Worm (Caenorhabditis elegans): ENCODE measurements around the gene srh-246.

srh-246 gene

ce11 chrV:671342-671741 is 13.8 kb upstream of the srh-246 start, which contains the start of gene sru-24:
TSS of gene sru-24 (minus strand) at chrV:671442.
- TF ChIP-seq unc-62 (GFP tag; optimal IDR thresholded peaks at IDR 0.05) (no peak), ceh-63 (GFP tag; optimal IDR thresholded peaks at IDR 0.05) (no peak), nhr-19 (GFP tag; conservative IDR thresholded peaks at IDR 0.05) (no peak), skn-1 (tag; optimal IDR thresholded peaks at IDR 0.05) (no peak), F16B12.6 (tag; optimal IDR thresholded peaks at IDR 0.05) (no peak), nhr-85 (tag) (peak; percentile 6), tlp-1 (tag; optimal IDR thresholded peaks at IDR 0.05) (no peak), C34B4.2 (tag; optimal IDR thresholded peaks at IDR 0.05) (no peak)

ce11 chrV:667459-667858 is 9.9 kb upstream of the srh-246 start, which contains the start of gene nhr-180:
TSS of gene nhr-180 (minus strand) at chrV:667510.
- TF ChIP-seq skn-1 (tag; optimal IDR thresholded peaks at IDR 0.05) (peak; percentile 0), jun-1 (tag; optimal IDR thresholded peaks at IDR 0.05) (no peak), nhr-19 (GFP tag; conservative IDR thresholded peaks at IDR 0.05) (0 out of 2 replicates have a peak, but pooled peaks have one; percentile 7), mdl-1 (tag; optimal IDR thresholded peaks at IDR 0.05) (peak in 1 of 2 experiments; percentile 61), unc-98 (GFP tag; IDR thresholded peaks at IDR 0.05) (no peak), irx-1 (tag; optimal IDR thresholded peaks at IDR 0.05) (no peak), elt-2 (tag; optimal IDR thresholded peaks at IDR 0.05) (peak; percentile 8), snu-23 (GFP tag; optimal IDR thresholded peaks at IDR 0.05) (peak; percentile 27), mep-1 (tag; optimal IDR thresholded peaks at IDR 0.05) (no peak), lin-35 (GFP tag; optimal IDR thresholded peaks at IDR 0.05) (peak in 1 of 2 experiments; percentile 52), xbp-1 (tag; optimal IDR thresholded peaks at IDR 0.05) (peak; percentile 17), lin-13 (GFP tag; optimal IDR thresholded peaks at IDR 0.05) (no peak), nhr-85 (tag) (no peak), nhr-20 (tag; optimal IDR thresholded peaks at IDR 0.05) (peak; percentile 14), elt-3 (tag; optimal IDR thresholded peaks at IDR 0.05) (peak in 1 of 6 experiments; percentile 8), blmp-1 (tag; optimal IDR thresholded peaks at IDR 0.05) (peak; percentile 29)

DNA sequence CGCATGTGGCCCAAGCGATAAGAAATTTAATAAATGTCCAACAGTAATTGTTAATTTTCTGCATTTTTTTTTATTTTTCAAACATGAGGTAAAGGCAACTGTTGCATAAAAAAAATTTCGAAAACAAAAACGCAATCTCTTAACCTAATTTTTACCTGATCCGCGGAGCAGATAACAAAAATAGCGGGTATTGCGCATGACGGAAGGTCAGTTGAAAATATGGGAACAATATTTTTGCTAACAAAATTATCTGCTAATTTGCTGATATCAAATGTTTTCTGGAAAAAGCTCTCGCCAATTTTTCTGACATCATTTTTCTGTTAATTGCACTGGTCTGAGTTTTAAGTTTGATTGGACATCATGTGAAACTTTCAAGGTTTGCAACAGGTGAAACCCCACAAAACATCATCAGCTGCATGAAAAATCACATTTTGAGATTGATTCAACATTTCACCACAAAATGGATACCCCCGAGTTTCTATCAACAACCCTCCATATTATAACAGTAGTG is 6.8 kb upstream of the srh-246 start, which contains the start of the genes F31F4.11 and srh-266:
Gene F31F4.11 (minus strand): TSS at position 101 of the 511 bp plus-strand sequence.
Gene srh-266 (plus strand): TSS at position 461 of the 511 bp plus-strand sequence.
- TF ChIP-seq lin-39 (tag; optimal IDR thresholded peaks at IDR 0.05) (no peak), hlh-4 (tag; optimal IDR thresholded peaks at IDR 0.05) (peak; percentile 14), ztf-4 (tag; optimal IDR thresholded peaks at IDR 0.05) (no peak), skn-1 (tag; optimal IDR thresholded peaks at IDR 0.05) (no peak), ztf-11 (tag; optimal IDR thresholded peaks at IDR 0.05) (no peak), unc-30 (tag; optimal IDR thresholded peaks at IDR 0.05) (no peak), mdl-1 (tag; optimal IDR thresholded peaks at IDR 0.05) (no peak)

DNA sequence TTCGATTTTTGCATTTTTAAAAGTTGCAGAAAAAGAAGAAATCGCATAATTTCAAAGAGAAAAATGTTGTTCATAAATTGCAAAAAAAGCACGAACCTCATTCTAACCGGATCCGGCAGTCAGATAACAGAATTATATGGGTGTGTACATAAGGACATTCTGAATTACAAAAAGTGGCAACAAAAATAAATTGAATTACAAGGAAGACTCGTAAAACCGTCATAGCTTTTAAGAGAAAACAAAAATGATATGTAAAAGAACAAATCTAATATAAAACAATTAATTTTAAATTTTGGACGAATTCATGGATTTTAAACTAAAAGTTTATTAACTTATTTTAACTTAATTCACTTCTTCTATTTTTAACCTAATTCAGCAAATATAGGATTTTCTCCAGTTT is 2.6 kb upstream of the srh-246 start, which contains the start of gene F31F4.17:
Gene F31F4.17 (minus strand): TSS at position 101 of the 400 bp plus-strand sequence.
- no peak for TF ChIP-seq egl-27 (tag; optimal IDR thresholded peaks at IDR 0.05)
- TF ChIP-seq rnt-1 (tag; optimal IDR thresholded peaks at IDR 0.05) = no peak
- no peak for TF ChIP-seq nhr-90 (tag; optimal IDR thresholded peaks at IDR 0.05; ENCODE audit: poor library complexity)
- TF ChIP-seq tbx-2 (tag; optimal IDR thresholded peaks at IDR 0.05) = no peak
- TF ChIP-seq unc-86 (tag; optimal IDR thresholded peaks at IDR 0.05) = no peak
- no peak for TF ChIP-seq lin-39 (tag; optimal IDR thresholded peaks at IDR 0.05)
- no peak for TF ChIP-seq unc-130 (tag; optimal IDR thresholded peaks at IDR 0.05)
- TF ChIP-seq fkh-10 (GFP tag; optimal IDR thresholded peaks at IDR 0.05) = no peak
- no peak for TF ChIP-seq C16A3.4 (tag; optimal IDR thresholded peaks at IDR 0.05)
- TF ChIP-seq egl-13 (tag; optimal IDR thresholded peaks at IDR 0.05) = no peak
- TF ChIP-seq nhr-76 (tag; optimal IDR thresholded peaks at IDR 0.05) = no peak
- no peak for TF ChIP-seq lin-15B (tag; optimal IDR thresholded peaks at IDR 0.05)
- TF ChIP-seq nhr-11 (tag; optimal IDR thresholded peaks at IDR 0.05) = no peak
- no peak for TF ChIP-seq fkh-8 (tag; optimal IDR thresholded peaks at IDR 0.05)
- no peak for TF ChIP-seq nhr-85 (tag)
- TF ChIP-seq nhr-84 (tag; optimal IDR thresholded peaks at IDR 0.05) = no peak
- TF ChIP-seq C04F5.9 (tag; optimal IDR thresholded peaks at IDR 0.05) = no peak
- TF ChIP-seq mab-9 (GFP tag; IDR thresholded peaks at IDR 0.05) = no peak
